Fruit fly (Drosophila melanogaster): ENCODE data around the gene ko.
A peak's percentile ranks its signal among the peaks of the same experiment; 100 is the strongest.

The ko gene

DNA sequence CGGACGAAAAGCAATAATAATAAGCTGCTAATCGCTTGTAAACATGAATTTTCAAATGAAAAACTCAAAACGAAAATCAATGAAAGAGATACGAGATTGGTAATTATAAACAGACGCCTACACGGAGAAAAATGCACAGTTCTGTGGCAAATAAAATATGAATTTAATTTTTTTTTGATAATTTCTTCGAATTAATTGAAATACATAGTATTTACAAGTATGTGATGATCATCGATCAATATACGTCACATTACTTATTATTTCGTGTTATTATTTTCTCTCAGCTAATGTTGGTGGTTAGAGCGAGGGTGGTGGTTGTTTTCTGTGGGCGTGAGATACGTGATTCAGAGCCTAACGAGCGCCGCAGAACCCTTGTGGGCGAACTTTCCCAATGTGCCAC, 77.2 kb downstream of the ko start (continued):
- TF ChIP-seq OdsH (GFP tag; optimal IDR thresholded peaks at IDR 0.05), result peak; percentile 43
- peak; percentile 8 for TF ChIP-seq cyc (GFP tag; optimal IDR thresholded peaks at IDR 0.05)
- TF ChIP-seq CG10631 (GFP tag; optimal IDR thresholded peaks at IDR 0.05), result no peak
- peak; percentile 29 for TF ChIP-seq CG6276 (GFP tag; optimal IDR thresholded peaks at IDR 0.05)
- no peak for TF ChIP-seq CG9139 (GFP tag; optimal IDR thresholded peaks at IDR 0.05)
- peak; percentile 44 for TF ChIP-seq net (GFP tag; optimal IDR thresholded peaks at IDR 0.05)
- peak; percentile 53 for TF ChIP-seq pdm3 (GFP tag; optimal IDR thresholded peaks at IDR 0.05)
- peak; percentile 72 for TF ChIP-seq CG32006 (GFP tag; optimal IDR thresholded peaks at IDR 0.05)
- peak; percentile 12 for TF ChIP-seq CG11762 (GFP tag; optimal IDR thresholded peaks at IDR 0.05; ENCODE audit: insufficient read depth)
- peak; percentile 72 for TF ChIP-seq svp (GFP tag)
- TF ChIP-seq CG34406 (GFP tag; optimal IDR thresholded peaks at IDR 0.05), result no peak
- peak; percentile 55 for TF ChIP-seq eg (GFP tag; IDR thresholded peaks at IDR 0.05)
- peak; percentile 67 for TF ChIP-seq Hr4 (GFP tag; optimal IDR thresholded peaks at IDR 0.05)
- no peak for TF ChIP-seq fd59A (GFP tag; optimal IDR thresholded peaks at IDR 0.05)
- TF ChIP-seq CG10669 (GFP tag; optimal IDR thresholded peaks at IDR 0.05), result no peak
- peak; percentile 25 for TF ChIP-seq Smox (GFP tag; optimal IDR thresholded peaks at IDR 0.05)
- no peak for TF ChIP-seq spab (GFP tag; optimal IDR thresholded peaks at IDR 0.05)
- no peak for TF ChIP-seq CG3919 (GFP tag; optimal IDR thresholded peaks at IDR 0.05)
- TF ChIP-seq CG16779 (tag; optimal IDR thresholded peaks at IDR 0.05), result no peak
- peak; percentile 5 for TF ChIP-seq Sox102F (GFP tag; optimal IDR thresholded peaks at IDR 0.05)
- peak; percentile 49 for TF ChIP-seq esn (GFP tag; optimal IDR thresholded peaks at IDR 0.05)
- TF ChIP-seq CG7368 (GFP tag; optimal IDR thresholded peaks at IDR 0.05), result no peak
- TF ChIP-seq CG3032 (tag; optimal IDR thresholded peaks at IDR 0.05), result no peak
- peak; percentile 1 for TF ChIP-seq Ets96B (tag; optimal IDR thresholded peaks at IDR 0.05)
- no peak for TF ChIP-seq Gug (GFP tag; IDR thresholded peaks at IDR 0.05)
- TF ChIP-seq Sox14 (GFP tag; optimal IDR thresholded peaks at IDR 0.05), result no peak
- no peak for TF ChIP-seq CG1621 (tag; optimal IDR thresholded peaks at IDR 0.05)
- no peak for TF ChIP-seq Hr38 (GFP tag; optimal IDR thresholded peaks at IDR 0.05)
- peak; percentile 62 for TF ChIP-seq Eip78C (GFP tag)
- TF ChIP-seq achi (GFP tag; optimal IDR thresholded peaks at IDR 0.05), result peak; percentile 43
- TF ChIP-seq acj6 (GFP tag; optimal IDR thresholded peaks at IDR 0.05), result peak; percentile 21
- TF ChIP-seq Eip75B (GFP tag; optimal IDR thresholded peaks at IDR 0.05), result no peak
- TF ChIP-seq fkh (GFP tag; optimal IDR thresholded peaks at IDR 0.05), result no peak
- peak; percentile 61 for TF ChIP-seq Met (GFP tag; optimal IDR thresholded peaks at IDR 0.05)
- TF ChIP-seq dsx (GFP tag; optimal IDR thresholded peaks at IDR 0.05; ENCODE audit: poor library complexity, severe bottlenecking), result no peak
- TF ChIP-seq Hr39 (GFP tag; optimal IDR thresholded peaks at IDR 0.05), result peak; percentile 36

DNA sequence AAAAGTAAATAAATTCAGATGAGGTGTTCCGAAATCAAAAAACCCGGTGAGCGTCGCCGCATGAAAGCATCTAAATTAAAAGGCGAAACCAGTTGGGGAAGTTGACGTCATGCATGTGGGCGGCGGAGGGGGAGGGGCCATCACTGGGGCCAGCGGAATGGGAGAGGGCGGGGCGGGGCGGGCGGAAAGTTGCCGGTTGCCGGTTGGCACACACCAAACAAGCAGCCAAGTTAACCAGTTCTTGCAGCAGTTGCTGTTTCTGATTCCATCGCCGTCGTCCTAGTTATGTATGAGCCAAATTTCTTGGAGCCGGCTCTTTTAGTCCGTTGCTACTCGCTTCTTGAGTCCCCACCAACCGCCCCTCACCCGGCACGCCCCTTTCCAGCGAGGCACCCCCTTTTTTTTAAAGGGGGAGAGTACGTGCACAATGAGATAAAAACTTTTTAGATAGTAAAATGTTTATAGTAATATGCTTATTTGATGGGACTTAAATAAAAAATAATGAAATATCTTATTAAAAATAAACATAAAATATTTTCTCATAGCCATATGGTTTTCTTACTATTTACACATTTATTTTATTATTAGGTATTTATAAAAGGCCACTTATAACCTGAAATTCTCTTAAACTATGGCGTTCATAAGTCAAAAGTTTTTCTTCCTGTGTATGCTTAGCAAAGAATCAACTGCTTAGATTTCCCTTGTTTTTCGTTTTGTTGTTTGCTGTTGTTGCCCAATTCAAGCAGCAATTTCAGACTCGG, 78.6 kb downstream of the ko start:
- peak; percentile 13 for TF ChIP-seq pdm3 (GFP tag; optimal IDR thresholded peaks at IDR 0.05)
- no peak for TF ChIP-seq net (GFP tag; optimal IDR thresholded peaks at IDR 0.05)
- peak; percentile 56 for TF ChIP-seq CG3032 (tag; optimal IDR thresholded peaks at IDR 0.05)
- no peak for TF ChIP-seq esn (GFP tag; optimal IDR thresholded peaks at IDR 0.05)
- no peak for TF ChIP-seq lz (GFP tag; optimal IDR thresholded peaks at IDR 0.05)
- TF ChIP-seq CG6854 (GFP tag; optimal IDR thresholded peaks at IDR 0.05), result peak; percentile 54
- TF ChIP-seq CG1621 (tag; optimal IDR thresholded peaks at IDR 0.05), result no peak
- no peak for TF ChIP-seq CG31627 (GFP tag; optimal IDR thresholded peaks at IDR 0.05)
- no peak for TF ChIP-seq CG6163 (GFP tag; IDR thresholded peaks at IDR 0.05)
- TF ChIP-seq Blimp-1 (GFP tag; optimal IDR thresholded peaks at IDR 0.05), result no peak
- no peak for TF ChIP-seq Smox (GFP tag; optimal IDR thresholded peaks at IDR 0.05)
- TF ChIP-seq CG34406 (GFP tag; optimal IDR thresholded peaks at IDR 0.05), result peak; percentile 31
- TF ChIP-seq CG11294 (GFP tag; IDR thresholded peaks at IDR 0.05), result no peak
- no peak for TF ChIP-seq Eip93F (GFP tag; optimal IDR thresholded peaks at IDR 0.05)
- no peak for TF ChIP-seq Eip75B (GFP tag; optimal IDR thresholded peaks at IDR 0.05)
- peak; percentile 59 for TF ChIP-seq CG10669 (GFP tag; optimal IDR thresholded peaks at IDR 0.05)
- no peak for TF ChIP-seq CG11902 (GFP tag; optimal IDR thresholded peaks at IDR 0.05)
- no peak for TF ChIP-seq CG16779 (tag; optimal IDR thresholded peaks at IDR 0.05)
- TF ChIP-seq Met (GFP tag; optimal IDR thresholded peaks at IDR 0.05), result no peak
- TF ChIP-seq Eip78C (GFP tag), result peak; percentile 75
- no peak for TF ChIP-seq dac (GFP tag; optimal IDR thresholded peaks at IDR 0.05)
- peak; percentile 43 for TF ChIP-seq Ets96B (tag; optimal IDR thresholded peaks at IDR 0.05)
- peak; percentile 34; the same call in 1 of the 3 replicates for TF ChIP-seq CG8119 (GFP tag; IDR thresholded peaks at IDR 0.05)
- TF ChIP-seq svp (GFP tag), result peak; percentile 51
- peak; percentile 30; the same call in 2 of the 3 replicates for TF ChIP-seq eg (GFP tag; IDR thresholded peaks at IDR 0.05)
- TF ChIP-seq fd59A (GFP tag; optimal IDR thresholded peaks at IDR 0.05), result no peak
- peak; percentile 35 for TF ChIP-seq CG6276 (GFP tag; optimal IDR thresholded peaks at IDR 0.05)
- peak; percentile 33 for TF ChIP-seq CG3919 (GFP tag; optimal IDR thresholded peaks at IDR 0.05)
- peak; percentile 29 for TF ChIP-seq CG8632 (GFP tag; optimal IDR thresholded peaks at IDR 0.05)
- TF ChIP-seq spab (GFP tag; optimal IDR thresholded peaks at IDR 0.05), result no peak
- TF ChIP-seq Lpt (GFP tag; optimal IDR thresholded peaks at IDR 0.05), result peak; percentile 54
